Worm (Caenorhabditis elegans) whole organism, young adult: ENCODE results near the gene H04J21.4.

Experiments
- B0261.1 ChIP-seq: sonication (generic microtip); optimal IDR thresholded peaks from 2 replicates; lab custom pipeline; 2016; ENCODE audit warnings: mild to moderate bottlenecking, missing genetic modification characterization, moderate library complexity, missing compliant biosample characterization
- F22D6.2 ChIP-seq: sonication (generic microtip); optimal IDR thresholded peaks from 2 replicates; lab custom pipeline; 2016; ENCODE audit warnings: mild to moderate bottlenecking, missing genetic modification characterization, missing compliant biosample characterization
- F33H1.4 ChIP-seq: fragments of 200-800 bp; sonication (Bioruptor generic); IDR thresholded peaks from 2 replicates; pipeline ENCODE4 v1.3.6; 2022; ENCODE audit warnings: missing genetic modification reagents, missing genetic modification characterization, missing compliant biosample characterization
- F49E8.2 ChIP-seq: sonication (generic microtip); optimal IDR thresholded peaks from 3 replicates; lab custom pipeline; 2017; ENCODE audit warnings: missing genetic modification characterization, mild to moderate bottlenecking, missing compliant biosample characterization, antibody characterized with exemption, moderate library complexity; ENCODE audit not compliant: insufficient read depth
- F55B11.4 ChIP-seq: sonication (generic microtip); optimal IDR thresholded peaks from 2 replicates; lab custom pipeline; 2016; ENCODE audit warnings: missing compliant biosample characterization, missing genetic modification characterization, borderline replicate concordance; ENCODE audit not compliant: insufficient read depth
- F57C9.4 ChIP-seq: sonication (generic microtip); optimal IDR thresholded peaks from 2 replicates; lab custom pipeline; 2017; ENCODE audit warnings: mild to moderate bottlenecking, missing genetic modification characterization, missing compliant biosample characterization
- K11D2.4 ChIP-seq: fragments of 200-800 bp; sonication (Bioruptor generic); IDR thresholded peaks from 2 replicates; pipeline ENCODE4 v1.3.6; 2022; ENCODE audit warnings: missing genetic modification reagents, missing genetic modification characterization, missing compliant biosample characterization
- T07F8.4 ChIP-seq: sonication (generic microtip); optimal IDR thresholded peaks from 2 replicates; lab custom pipeline; 2016; ENCODE audit warnings: mild to moderate bottlenecking, missing genetic modification characterization, moderate library complexity, missing compliant biosample characterization
- T26A5.8 ChIP-seq: sonication (generic microtip); optimal IDR thresholded peaks from 2 replicates; lab custom pipeline; 2016; ENCODE audit warnings: missing genetic modification characterization, missing compliant biosample characterization
- Y53G8AR.9 ChIP-seq: fragments of 200-800 bp; sonication (Bioruptor generic); conservative IDR thresholded peaks from 2 replicates; pipeline ENCODE4 v1.3.6; 2022; ENCODE audit warnings: missing genetic modification reagents, missing genetic modification characterization, missing compliant biosample characterization
- Y67H2A.10 ChIP-seq: fragments of 200-800 bp; sonication (Bioruptor generic); conservative IDR thresholded peaks from 2 replicates; pipeline ENCODE4 v1.3.6; 2022; ENCODE audit warnings: missing genetic modification reagents, missing genetic modification characterization, missing compliant biosample characterization
- Y95B8A.8 ChIP-seq: fragments of 200-800 bp; sonication (Bioruptor generic); IDR thresholded peaks from 2 replicates; pipeline ENCODE4 v1.3.6; 2022; ENCODE audit warnings: missing genetic modification reagents, missing genetic modification characterization, missing compliant biosample characterization
- ZK185.1 ChIP-seq: sonication (generic microtip); optimal IDR thresholded peaks from 2 replicates; lab custom pipeline; 2016; ENCODE audit warnings: mild to moderate bottlenecking, missing genetic modification characterization, missing compliant biosample characterization; ENCODE audit not compliant: poor library complexity, severe bottlenecking
- atf-7 ChIP-seq: sonication (generic microtip); optimal IDR thresholded peaks from 2 replicates; lab custom pipeline; 2017; ENCODE audit warnings: mild to moderate bottlenecking, missing genetic modification characterization, missing compliant biosample characterization
- attf-5 ChIP-seq: fragments of 200-800 bp; sonication (Bioruptor generic); optimal IDR thresholded peaks from 2 replicates; lab custom pipeline; 2018; ENCODE audit warnings: mild to moderate bottlenecking, missing genetic modification characterization, missing compliant biosample characterization
- ccch-3 ChIP-seq: fragments of 200-800 bp; sonication (Bioruptor generic); optimal IDR thresholded peaks from 2 replicates; lab custom pipeline; 2018; ENCODE audit warnings: mild to moderate bottlenecking, missing genetic modification characterization, missing compliant biosample characterization
- ceh-27 ChIP-seq: fragments of 200-800 bp; sonication (Bioruptor generic); optimal IDR thresholded peaks from 2 replicates; lab custom pipeline; 2018; ENCODE audit warnings: mild to moderate bottlenecking, missing genetic modification characterization, moderate library complexity, missing compliant biosample characterization
- ceh-40 ChIP-seq: fragments of 200-800 bp; sonication (Bioruptor generic); IDR thresholded peaks from 2 replicates; pipeline ENCODE4 v1.3.6; 2022; ENCODE audit warnings: missing genetic modification characterization, missing compliant biosample characterization
- ceh-91 ChIP-seq: fragments of 200-800 bp; sonication (Bioruptor generic); IDR thresholded peaks from 2 replicates; pipeline ENCODE4 v1.3.6; 2022; ENCODE audit warnings: missing genetic modification reagents, missing genetic modification characterization, missing compliant biosample characterization
- die-1 ChIP-seq: sonication (generic microtip); optimal IDR thresholded peaks from 2 replicates; lab custom pipeline; 2016; ENCODE audit warnings: missing genotype, mild to moderate bottlenecking, missing genetic modification characterization, missing compliant biosample characterization
- dpff-1 ChIP-seq: sonication (generic microtip); optimal IDR thresholded peaks from 2 replicates; lab custom pipeline; 2017; ENCODE audit warnings: mild to moderate bottlenecking, missing genetic modification characterization, missing compliant biosample characterization
- dpl-1 ChIP-seq: fragments of 150-350 bp; optimal IDR thresholded peaks from 2 replicates; lab custom pipeline; 2014; ENCODE audit warnings: missing biosample characterization, missing genetic modification reagents, missing genetic modification characterization
- fkh-3 ChIP-seq: sonication (generic microtip); optimal IDR thresholded peaks from 2 replicates; lab custom pipeline; 2016; ENCODE audit warnings: mild to moderate bottlenecking, missing genetic modification characterization, missing compliant biosample characterization
- hlh-12 ChIP-seq: sonication (generic microtip); optimal IDR thresholded peaks from 2 replicates; lab custom pipeline; 2016; ENCODE audit warnings: missing genetic modification characterization, missing compliant biosample characterization
- hmg-1.2 ChIP-seq: fragments of 200-800 bp; sonication (Bioruptor generic); IDR thresholded peaks from 2 replicates; pipeline ENCODE4 v1.3.6; 2022; ENCODE audit warnings: missing genetic modification reagents, missing genetic modification characterization, missing compliant biosample characterization
- hmg-20 ChIP-seq: fragments of 200-800 bp; sonication (Bioruptor generic); IDR thresholded peaks from 2 replicates; pipeline ENCODE4 v1.3.6; 2022; ENCODE audit warnings: missing genetic modification reagents, missing genetic modification characterization, missing compliant biosample characterization
- lin-40 ChIP-seq: sonication (generic microtip); optimal IDR thresholded peaks from 2 replicates; lab custom pipeline; 2016; ENCODE audit warnings: missing genetic modification characterization, mild to moderate bottlenecking, missing compliant biosample characterization, missing genotype, missing genetic modification reagents
- lsy-27 ChIP-seq: sonication (generic microtip); optimal IDR thresholded peaks from 2 replicates; lab custom pipeline; 2017; ENCODE audit warnings: missing genetic modification characterization, mild to moderate bottlenecking, missing compliant biosample characterization, antibody characterized with exemption, missing genotype, borderline replicate concordance; ENCODE audit not compliant: insufficient read depth
- madf-10 ChIP-seq: sonication (generic microtip); optimal IDR thresholded peaks from 2 replicates; lab custom pipeline; 2016; ENCODE audit warnings: mild to moderate bottlenecking, missing genetic modification characterization, missing compliant biosample characterization
- mcd-1 ChIP-seq: fragments of 200-800 bp; sonication (Bioruptor generic); IDR thresholded peaks from 2 replicates; pipeline ENCODE4 v1.3.6; 2022; ENCODE audit warnings: missing genetic modification reagents, missing genetic modification characterization, missing compliant biosample characterization
- mel-28 ChIP-seq: sonication (generic microtip); optimal IDR thresholded peaks from 2 replicates; lab custom pipeline; 2016; ENCODE audit warnings: borderline replicate concordance, mild to moderate bottlenecking, missing genetic modification characterization, missing compliant biosample characterization
- mes-4 ChIP-seq: sonication (generic microtip); optimal IDR thresholded peaks from 2 replicates; lab custom pipeline; 2016; ENCODE audit warnings: missing genotype, missing genetic modification characterization, missing compliant biosample characterization
- nfyb-1 ChIP-seq: fragments of 200-800 bp; sonication (Bioruptor generic); IDR thresholded peaks from 2 replicates; pipeline ENCODE4 v1.3.6; 2022; ENCODE audit warnings: missing genetic modification reagents, missing genetic modification characterization, missing compliant biosample characterization
- nhr-27 ChIP-seq: fragments of 200-800 bp; sonication (Bioruptor generic); optimal IDR thresholded peaks from 2 replicates; lab custom pipeline; 2018; ENCODE audit warnings: mild to moderate bottlenecking, missing genetic modification characterization, moderate library complexity, missing compliant biosample characterization
- nhr-80 ChIP-seq: sonication (generic microtip); optimal IDR thresholded peaks from 2 replicates; lab custom pipeline; 2016; ENCODE audit warnings: missing genetic modification characterization, missing compliant biosample characterization
- nhr-90 ChIP-seq: sonication (generic microtip); optimal IDR thresholded peaks from 2 replicates; lab custom pipeline; 2016; ENCODE audit warnings: missing genotype, mild to moderate bottlenecking, missing genetic modification characterization, missing compliant biosample characterization
- rcor-1 ChIP-seq: fragments of 200-800 bp; sonication (Bioruptor generic); IDR thresholded peaks from 2 replicates; pipeline ENCODE4 v1.3.6; 2022; ENCODE audit warnings: missing genetic modification reagents, missing genetic modification characterization, missing compliant biosample characterization
- rpc-1 ChIP-seq, 2 experiments: fragments of 150-350 bp in 1 of 2; sonication (generic microtip) in 1 of 2; optimal IDR thresholded peaks; 2 replicates each; lab custom pipeline; 2014 to 2018; ENCODE audit warnings: missing biosample characterization in 1 of 2, missing genetic modification characterization in 1 of 2, missing genetic modification reagents in 1 of 2, missing genotype in 1 of 2
- snpc-1.3 ChIP-seq: sonication (generic microtip); optimal IDR thresholded peaks from 2 replicates; lab custom pipeline; 2017; ENCODE audit warnings: missing genetic modification characterization, mild to moderate bottlenecking, missing compliant biosample characterization, antibody characterized with exemption, moderate library complexity, missing genotype, missing genetic modification reagents; ENCODE audit not compliant: insufficient read depth
- snpc-3.4 ChIP-seq: sonication (generic microtip); optimal IDR thresholded peaks from 2 replicates; lab custom pipeline; 2017; ENCODE audit warnings: missing genetic modification characterization, mild to moderate bottlenecking, missing compliant biosample characterization, antibody characterized with exemption, moderate library complexity, missing genotype, missing genetic modification reagents
- somi-1 ChIP-seq: fragments of 200-800 bp; sonication (Bioruptor generic); optimal IDR thresholded peaks from 2 replicates; lab custom pipeline; 2018; ENCODE audit warnings: mild to moderate bottlenecking, missing genetic modification characterization, missing compliant biosample characterization
- sptf-2 ChIP-seq: fragments of 200-800 bp; sonication (Bioruptor generic); optimal IDR thresholded peaks from 2 replicates; lab custom pipeline; 2018; ENCODE audit warnings: mild to moderate bottlenecking, missing genetic modification characterization, missing compliant biosample characterization
- tbx-9 ChIP-seq: sonication (generic microtip); optimal IDR thresholded peaks from 2 replicates; lab custom pipeline; 2016; ENCODE audit warnings: borderline replicate concordance, missing genetic modification characterization, inconsistent platforms, missing compliant biosample characterization
- tlf-1 ChIP-seq: fragments of 200-800 bp; sonication (Bioruptor generic); optimal IDR thresholded peaks from 2 replicates; lab custom pipeline; 2018; ENCODE audit warnings: mild to moderate bottlenecking, missing genetic modification characterization, missing compliant biosample characterization
- unc-62 ChIP-seq: fragments of 150-350 bp; optimal IDR thresholded peaks from 2 replicates; lab custom pipeline; 2014; ENCODE audit warnings: missing biosample characterization, missing genetic modification reagents, missing genetic modification characterization
- ztf-18 ChIP-seq: sonication (generic microtip); optimal IDR thresholded peaks from 2 replicates; lab custom pipeline; 2016; ENCODE audit warnings: missing genotype, mild to moderate bottlenecking, missing genetic modification characterization, missing compliant biosample characterization
- ztf-22 ChIP-seq: fragments of 200-800 bp; sonication (Bioruptor generic); optimal IDR thresholded peaks from 2 replicates; lab custom pipeline; 2018; ENCODE audit warnings: mild to moderate bottlenecking, missing genetic modification characterization, moderate library complexity, missing compliant biosample characterization
- ztf-26 ChIP-seq: sonication (generic microtip); optimal IDR thresholded peaks from 2 replicates; lab custom pipeline; 2017; ENCODE audit warnings: missing genetic modification characterization, missing compliant biosample characterization
- ztf-3 ChIP-seq: fragments of 200-800 bp; sonication (Bioruptor generic); optimal IDR thresholded peaks from 2 replicates; lab custom pipeline; 2018; ENCODE audit warnings: mild to moderate bottlenecking, missing genetic modification characterization, missing compliant biosample characterization

Gene H04J21.4

ce11 chrIII:2375918-2376317 lies 7.6 kb upstream of the H04J21.4 start, which contains the start of gene H14E04.2 (continued):
- TF ChIP-seq hlh-12 (tag; lab: Kevin White, UChicago) (no peak), mcd-1 (GFP tag; lab: Robert Waterston, UW) (peak; percentile 76), dpff-1 (tag; lab: Kevin White, UChicago) (no peak), lsy-27 (tag; lab: Kevin White, UChicago) (no peak), attf-5 (GFP tag; lab: Kevin White, UChicago) (no peak), unc-62 (GFP tag; lab: Kevin White, UChicago) (no peak), atf-7 (tag; lab: Kevin White, UChicago) (no peak), F33H1.4 (GFP tag; lab: Robert Waterston, UW) (peak; percentile 62), fkh-3 (tag; lab: Kevin White, UChicago) (no peak), mel-28 (tag; lab: Kevin White, UChicago) (no peak), ceh-40 (no peak), F57C9.4 (tag; lab: Kevin White, UChicago) (no peak), ccch-3 (no peak), tlf-1 (GFP tag; lab: Kevin White, UChicago) (peak; percentile 3), ztf-18 (tag; lab: Kevin White, UChicago) (no peak), somi-1 (GFP tag; lab: Kevin White, UChicago) (no peak), nhr-27 (no peak), snpc-1.3 (tag; lab: Kevin White, UChicago) (no peak), ztf-3 (no peak), K11D2.4 (GFP tag; lab: Robert Waterston, UW) (no peak), rpc-1 (optimal IDR thresholded peaks at IDR 0.05; lab: Kevin White, UChicago) (no peak), rpc-1 (tag; optimal IDR thresholded peaks at IDR 0.05; lab: Kevin White, UChicago) (no peak), Y53G8AR.9 (GFP tag; lab: Robert Waterston, UW) (no peak), T26A5.8 (tag; lab: Kevin White, UChicago) (no peak), tbx-9 (tag; lab: Kevin White, UChicago) (no peak), Y67H2A.10 (no peak), hmg-20 (GFP tag; lab: Robert Waterston, UW) (no peak), madf-10 (tag; lab: Kevin White, UChicago) (no peak), lin-40 (no peak), mes-4 (no peak), nhr-80 (tag; lab: Kevin White, UChicago) (no peak), snpc-3.4 (no peak), ztf-22 (GFP tag; lab: Kevin White, UChicago) (no peak), ceh-91 (GFP tag; lab: Robert Waterston, UW) (no peak; the same call in 1 of the 2 replicates), nfyb-1 (GFP tag; lab: Robert Waterston, UW) (peak; percentile 51; the same call in 1 of the 2 replicates), nhr-90 (tag; lab: Kevin White, UChicago) (no peak), dpl-1 (GFP tag; lab: Kevin White, UChicago) (peak; percentile 78), T07F8.4 (no peak), B0261.1 (tag; lab: Kevin White, UChicago) (no peak), F49E8.2 (no peak), ceh-27 (peak; percentile 10), ZK185.1 (no peak), F55B11.4 (tag; lab: Kevin White, UChicago) (no peak), die-1 (tag; lab: Kevin White, UChicago) (no peak), sptf-2 (GFP tag; lab: Kevin White, UChicago) (no peak), rcor-1 (GFP tag; lab: Robert Waterston, UW) (no peak), ztf-26 (no peak), F22D6.2 (no peak), hmg-1.2 (GFP tag; lab: Robert Waterston, UW) (peak; percentile 18; the same call in 1 of the 2 replicates), Y95B8A.8 (GFP tag; lab: Robert Waterston, UW) (no peak)
